Worm (Caenorhabditis elegans) whole organism, L4 larva: Measurements from ENCODE around the gene ZC204.13.

Source experiments
- D1046.2 ChIP-seq: fragments of 200-800 bp; sonication (Bioruptor generic); IDR thresholded peaks from 2 replicates; pipeline ENCODE4 v1.3.6; 2022; ENCODE audit warnings: missing genetic modification characterization, missing compliant biosample characterization
- F10B5.3 ChIP-seq: sonication (generic microtip); optimal IDR thresholded peaks from 2 replicates; lab custom pipeline; 2016; ENCODE audit warnings: mild to moderate bottlenecking, missing genetic modification characterization, missing compliant biosample characterization
- F49E8.2 ChIP-seq: sonication (generic microtip); optimal IDR thresholded peaks from 2 replicates; lab custom pipeline; 2016; ENCODE audit warnings: missing compliant biosample characterization, mild to moderate bottlenecking, missing genetic modification characterization, borderline replicate concordance
- T20F7.1 ChIP-seq: fragments of 200-800 bp; sonication (Bioruptor generic); optimal IDR thresholded peaks from 2 replicates; lab custom pipeline; 2018; ENCODE audit warnings: mild to moderate bottlenecking, missing genetic modification characterization, missing compliant biosample characterization
- Y105C5A.15 ChIP-seq: fragments of 200-800 bp; sonication (Bioruptor generic); IDR thresholded peaks from 2 replicates; pipeline ENCODE4 v1.3.6; 2022; ENCODE audit warnings: missing genetic modification characterization, missing compliant biosample characterization
- Y5F2A.4 ChIP-seq: fragments of 200-800 bp; sonication (Bioruptor generic); optimal IDR thresholded peaks from 2 replicates; lab custom pipeline; 2018; ENCODE audit warnings: mild to moderate bottlenecking, missing genetic modification characterization, missing compliant biosample characterization
- Y75B8A.6 ChIP-seq: fragments of 200-800 bp; sonication (Bioruptor generic); IDR thresholded peaks from 2 replicates; pipeline ENCODE4 v1.3.6; 2022; ENCODE audit warnings: missing genetic modification reagents, missing genetic modification characterization, missing compliant biosample characterization
- aha-1 ChIP-seq: fragments of 150-350 bp; peaks from one replicate; lab custom pipeline; 2014; ENCODE audit warnings: missing biosample characterization, missing genetic modification characterization
- aly-2 ChIP-seq: sonication (generic microtip); optimal IDR thresholded peaks from 2 replicates; lab custom pipeline; 2018; ENCODE audit warnings: missing biosample characterization, missing genetic modification characterization
- ama-1 ChIP-seq: fragments of 150-350 bp; optimal IDR thresholded peaks from 2 replicates; lab custom pipeline; 2014; ENCODE audit warnings: inconsistent platforms, mixed read lengths
- ceh-20 ChIP-seq: fragments of 200-800 bp; sonication (Bioruptor generic); IDR thresholded peaks from 2 replicates; pipeline ENCODE4 v1.3.6; 2022; ENCODE audit warnings: missing genetic modification reagents, missing genetic modification characterization, missing compliant biosample characterization
- ceh-44 ChIP-seq: fragments of 200-800 bp; sonication (Bioruptor generic); IDR thresholded peaks from 2 replicates; pipeline ENCODE4 v1.3.6; 2022; ENCODE audit warnings: missing genetic modification reagents, missing genetic modification characterization, missing compliant biosample characterization
- ceh-62 ChIP-seq: sonication (generic microtip); optimal IDR thresholded peaks from 2 replicates; lab custom pipeline; 2017; ENCODE audit warnings: missing biosample characterization, missing genetic modification characterization
- ctbp-1 ChIP-seq: fragments of 200-800 bp; sonication (Bioruptor generic); IDR thresholded peaks from 2 replicates; pipeline ENCODE4 v1.3.6; 2022; ENCODE audit warnings: missing genetic modification reagents, missing genetic modification characterization, missing compliant biosample characterization
- daf-8 ChIP-seq: fragments of 200-800 bp; sonication (Bioruptor generic); IDR thresholded peaks from 2 replicates; pipeline ENCODE4 v1.3.6; 2022; ENCODE audit warnings: missing genetic modification characterization, missing compliant biosample characterization
- dpl-1 ChIP-seq: fragments of 150-350 bp; optimal IDR thresholded peaks from 2 replicates; lab custom pipeline; 2014; ENCODE audit warnings: missing biosample characterization, missing genetic modification reagents, missing genetic modification characterization
- dve-1 ChIP-seq: sonication (generic microtip); optimal IDR thresholded peaks from 2 replicates; lab custom pipeline; 2017; ENCODE audit warnings: antibody characterized with exemption, mild to moderate bottlenecking, missing genetic modification characterization, missing compliant biosample characterization; ENCODE audit not compliant: insufficient read depth
- egl-43 ChIP-seq: fragments of 200-800 bp; sonication (Bioruptor generic); IDR thresholded peaks from 2 replicates; pipeline ENCODE4 v1.3.6; 2022; ENCODE audit warnings: missing genetic modification reagents, missing genetic modification characterization, missing compliant biosample characterization
- fkh-10 ChIP-seq: fragments of 150-350 bp; optimal IDR thresholded peaks from 2 replicates; lab custom pipeline; 2014; ENCODE audit warnings: missing biosample characterization, missing genetic modification reagents, missing genetic modification characterization
- hmg-1.1 ChIP-seq: fragments of 200-800 bp; sonication (Bioruptor generic); IDR thresholded peaks from 2 replicates; pipeline ENCODE4 v1.3.6; 2022; ENCODE audit warnings: missing genetic modification reagents, missing genetic modification characterization, missing compliant biosample characterization
- lin-1 ChIP-seq: fragments of 200-800 bp; sonication (Bioruptor generic); IDR thresholded peaks from 2 replicates; pipeline ENCODE4 v1.3.6; 2022; ENCODE audit warnings: missing genetic modification reagents, missing genetic modification characterization, missing compliant biosample characterization
- lin-15B ChIP-seq: fragments of 150-350 bp; sonication (generic microtip); optimal IDR thresholded peaks from 3 replicates; lab custom pipeline; 2014; ENCODE audit warnings: missing biosample characterization, missing genetic modification characterization
- lin-29 ChIP-seq: fragments of 200-800 bp; sonication (Bioruptor generic); IDR thresholded peaks from 2 replicates; pipeline ENCODE4 v1.3.6; 2022; ENCODE audit warnings: missing genetic modification reagents, missing genetic modification characterization, missing compliant biosample characterization
- lin-39 ChIP-seq: fragments of 150-350 bp; optimal IDR thresholded peaks from 2 replicates; lab custom pipeline; 2014; ENCODE audit warnings: missing biosample characterization, missing genetic modification reagents, missing genetic modification characterization
- lsy-2 ChIP-seq, 2 experiments: fragments of 150-350 bp in 1 of 2; sonication (generic microtip) in 1 of 2; optimal IDR thresholded peaks; 2 replicates each; lab custom pipeline; 2014 to 2017; ENCODE audit warnings: missing biosample characterization in 2 of 2, missing genetic modification characterization in 2 of 2
- madf-5 ChIP-seq, 2 experiments: fragments of 200-800 bp; sonication (Bioruptor generic); IDR thresholded peaks; 2 replicates each; pipeline ENCODE4 v1.3.6; 2022; ENCODE audit warnings: missing compliant biosample characterization in 2 of 2, missing genetic modification characterization in 2 of 2
- mxl-2 ChIP-seq: fragments of 200-800 bp; sonication (Bioruptor generic); conservative IDR thresholded peaks from 2 replicates; pipeline ENCODE4 v1.3.6; 2022; ENCODE audit warnings: missing genetic modification reagents, missing genetic modification characterization, missing compliant biosample characterization
- nhr-111 ChIP-seq: fragments of 200-800 bp; sonication (Bioruptor generic); optimal IDR thresholded peaks from 2 replicates; lab custom pipeline; 2018; ENCODE audit warnings: mild to moderate bottlenecking, missing genetic modification characterization, missing compliant biosample characterization
- nhr-237 ChIP-seq: sonication (generic microtip); optimal IDR thresholded peaks from 2 replicates; lab custom pipeline; 2017; ENCODE audit warnings: missing biosample characterization, missing genetic modification characterization
- nhr-41 ChIP-seq: fragments of 200-800 bp; sonication (Bioruptor generic); IDR thresholded peaks from 2 replicates; pipeline ENCODE4 v1.3.6; 2022; ENCODE audit warnings: missing genetic modification reagents, missing genetic modification characterization, missing compliant biosample characterization
- nhr-77 ChIP-seq: fragments of 150-350 bp; optimal IDR thresholded peaks from 2 replicates; lab custom pipeline; 2014; ENCODE audit warnings: missing biosample characterization, missing genetic modification characterization
- pqm-1 ChIP-seq: sonication (generic microtip); optimal IDR thresholded peaks from 2 replicates; lab custom pipeline; 2017; ENCODE audit warnings: missing biosample characterization, missing genetic modification characterization
- vab-7 ChIP-seq: fragments of 200-800 bp; sonication (Bioruptor generic); IDR thresholded peaks from 2 replicates; pipeline ENCODE4 v1.3.6; 2022; ENCODE audit warnings: missing genetic modification reagents, missing genetic modification characterization, missing compliant biosample characterization
- zfp-2 ChIP-seq: sonication (generic microtip); optimal IDR thresholded peaks from 2 replicates; lab custom pipeline; 2016; ENCODE audit warnings: mild to moderate bottlenecking, missing genetic modification characterization, missing compliant biosample characterization
- zip-11 ChIP-seq: fragments of 200-800 bp; sonication (Bioruptor generic); IDR thresholded peaks from 2 replicates; pipeline ENCODE4 v1.3.6; 2022; ENCODE audit warnings: missing genetic modification characterization, missing compliant biosample characterization
- zip-2 ChIP-seq: fragments of 150-350 bp; optimal IDR thresholded peaks from 2 replicates; lab custom pipeline; 2014; ENCODE audit warnings: missing biosample characterization, missing genetic modification characterization
- ztf-11 ChIP-seq: fragments of 150-350 bp; optimal IDR thresholded peaks from 2 replicates; lab custom pipeline; 2014; ENCODE audit warnings: missing biosample characterization, missing genetic modification characterization
- ztf-7 ChIP-seq: fragments of 150-350 bp; optimal IDR thresholded peaks from 2 replicates; lab custom pipeline; 2014; ENCODE audit warnings: missing biosample characterization, missing genetic modification characterization

ZC204.13 gene

ce11 chrII:1654917-1655316 lies 5.9 kb downstream of the ZC204.13 start, which contains the start of gene btb-12:
btb-12 (plus strand) TSS chrII:1655217.
- no peak for TF ChIP-seq Y75B8A.6
- no peak for TF ChIP-seq D1046.2 (GFP tag; lab: Robert Waterston, UW)
- no peak for TF ChIP-seq hmg-1.1 (GFP tag; lab: Robert Waterston, UW)
- no peak for TF ChIP-seq mxl-2 (GFP tag; lab: Robert Waterston, UW)
- no peak for TF ChIP-seq lin-29 (GFP tag; lab: Robert Waterston, UW)
- no peak for TF ChIP-seq fkh-10 (GFP tag; lab: Kevin White, UChicago)
- no peak for TF ChIP-seq lsy-2 (tag; optimal IDR thresholded peaks at IDR 0.05; lab: Kevin White, UChicago)
- TF ChIP-seq ztf-7 (tag; lab: Kevin White, UChicago): no peak
- no peak for TF ChIP-seq ceh-44 (GFP tag; lab: Robert Waterston, UW)
- TF ChIP-seq ama-1 (lab: Kevin White, UChicago): no peak
- no peak for TF ChIP-seq dpl-1 (GFP tag; lab: Kevin White, UChicago)
- no peak for TF ChIP-seq zfp-2 (tag; lab: Kevin White, UChicago)
- no peak for TF ChIP-seq pqm-1 (tag; lab: Kevin White, UChicago)

ce11 chrII:1653397-1653796 lies 7.4 kb downstream of the ZC204.13 start, which contains the start of gene fbxb-15:
fbxb-15 (minus strand) TSS chrII:1653497.
- TF ChIP-seq ceh-20 (GFP tag; lab: Robert Waterston, UW) (no peak), dve-1 (tag; lab: Kevin White, UChicago) (no peak), lin-29 (GFP tag; lab: Robert Waterston, UW) (no peak), lin-1 (GFP tag; lab: Robert Waterston, UW) (no peak), nhr-237 (tag; lab: Kevin White, UChicago) (no peak), madf-5 (GFP tag; IDR thresholded peaks at IDR 0.05; lab: Robert Waterston, UW) (no peak), Y5F2A.4 (GFP tag; lab: Kevin White, UChicago) (no peak), nhr-41 (no peak), lin-15B (tag; lab: Kevin White, UChicago) (no peak), nhr-77 (tag; lab: Kevin White, UChicago) (no peak), Y75B8A.6 (no peak), ctbp-1 (GFP tag; lab: Robert Waterston, UW) (no peak), egl-43 (no peak), daf-8 (GFP tag; lab: Robert Waterston, UW) (no peak), T20F7.1 (GFP tag; lab: Kevin White, UChicago) (no peak), aly-2 (no peak), Y105C5A.15 (GFP tag; lab: Robert Waterston, UW) (no peak)

ce11 chrII:1651804-1652203 lies 9.0 kb downstream of the ZC204.13 start, which contains the start of gene fbxb-16:
fbxb-16 (minus strand) TSS chrII:1651904.
- TF ChIP-seq lsy-2 (tag; optimal IDR thresholded peaks at IDR 0.05; lab: Kevin White, UChicago) (no peak), ceh-44 (GFP tag; lab: Robert Waterston, UW) (no peak), F10B5.3 (tag; lab: Kevin White, UChicago) (no peak), Y105C5A.15 (GFP tag; lab: Robert Waterston, UW) (no peak), T20F7.1 (GFP tag; lab: Kevin White, UChicago) (no peak), ztf-11 (tag; lab: Kevin White, UChicago) (no peak), nhr-111 (GFP tag; lab: Kevin White, UChicago) (no peak), lin-39 (tag; lab: Kevin White, UChicago) (no peak), zip-2 (no peak), nhr-237 (tag; lab: Kevin White, UChicago) (no peak), F49E8.2 (no peak), aha-1 (no peak), mxl-2 (GFP tag; lab: Robert Waterston, UW) (no peak), zip-11 (no peak), vab-7 (GFP tag; lab: Robert Waterston, UW) (no peak), lin-29 (GFP tag; lab: Robert Waterston, UW) (no peak), ceh-62 (tag; lab: Kevin White, UChicago) (no peak)
